Worm (Caenorhabditis elegans): ENCODE measurements around the gene timp-1.

ce11 chrV:8242798-8243197, 35.8 kb downstream of the timp-1 start, which contains the start of gene C16D9.4:
- TF ChIP-seq him-1 (tag; optimal IDR thresholded peaks at IDR 0.05) (no peak), dao-5 (tag; optimal IDR thresholded peaks at IDR 0.05) (no peak)
